Fruit fly (Drosophila melanogaster): ENCODE measurements around the gene mRpL47.

Gene mRpL47

DNA sequence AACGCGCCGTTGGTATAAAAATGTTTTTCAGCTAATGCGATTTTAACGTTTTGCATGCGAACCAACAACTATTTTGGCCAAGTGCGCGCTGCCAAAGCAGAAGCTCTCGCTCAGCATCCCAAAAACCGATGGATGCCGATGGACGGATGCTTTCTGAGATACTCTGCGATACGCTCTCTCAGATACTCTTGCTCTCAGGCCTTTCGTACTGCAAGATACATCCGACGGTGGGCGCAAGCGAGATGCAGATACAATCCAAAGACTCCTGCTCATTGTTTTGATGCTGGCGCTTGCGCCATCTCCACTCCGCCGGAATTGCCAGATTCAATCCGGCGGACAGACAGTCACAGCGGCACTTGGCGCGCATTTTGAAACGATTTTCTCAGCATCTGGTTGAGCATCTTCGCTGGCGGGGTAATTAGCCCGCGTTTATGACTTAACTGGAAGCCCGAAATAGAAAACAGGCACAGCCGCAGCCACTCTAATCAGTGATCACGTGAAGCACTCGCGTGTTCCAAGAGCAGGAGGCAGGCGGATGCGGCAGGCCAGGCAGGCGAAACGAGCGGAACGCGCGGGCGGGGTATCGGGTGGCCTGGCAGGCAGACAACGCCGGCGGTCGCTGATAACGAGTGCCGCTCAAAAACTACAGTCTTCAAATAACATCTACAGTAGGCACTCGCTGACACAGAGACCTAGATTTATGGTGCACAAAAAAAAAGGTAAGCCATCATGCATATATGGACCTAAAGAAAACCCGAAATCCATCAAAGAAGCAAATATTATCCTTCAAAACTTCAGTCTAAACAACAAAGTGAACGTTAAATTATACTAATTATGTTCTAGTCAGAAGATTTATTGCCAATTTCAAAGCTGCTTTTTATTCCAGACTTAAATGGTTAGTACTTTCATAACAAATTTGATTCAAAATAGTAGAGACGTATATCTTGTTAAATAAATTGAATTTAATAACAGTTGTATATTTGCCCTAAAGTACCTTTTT lies 21.8 kb downstream of the mRpL47 start, which contains the start of gene CG16779 (continued):
- TF ChIP-seq Sox100B (GFP tag; optimal IDR thresholded peaks at IDR 0.05) = peak; percentile 69
- peak; percentile 36 for TF ChIP-seq CG12391 (tag; optimal IDR thresholded peaks at IDR 0.05)
- TF ChIP-seq CG14860 (GFP tag; IDR thresholded peaks at IDR 0.05; ENCODE audit: partially characterized antibody) = no peak
- TF ChIP-seq tll (GFP tag; optimal IDR thresholded peaks at IDR 0.05) = no peak
- TF ChIP-seq maf-S (GFP tag; optimal IDR thresholded peaks at IDR 0.05) = no peak
- peak; percentile 40; the same call in 1 of the 2 replicates for TF ChIP-seq CG13287 (GFP tag; IDR thresholded peaks at IDR 0.05; ENCODE audit: partially characterized antibody)
- no peak for TF ChIP-seq CG6683 (GFP tag; optimal IDR thresholded peaks at IDR 0.05)
- TF ChIP-seq run (tag; optimal IDR thresholded peaks at IDR 0.05) = no peak
- TF ChIP-seq CG9609 (GFP tag; optimal IDR thresholded peaks at IDR 0.05) = no peak
- peak; percentile 50 for TF ChIP-seq tio (GFP tag; optimal IDR thresholded peaks at IDR 0.05)
- no peak for TF ChIP-seq jigr1 (GFP tag; IDR thresholded peaks at IDR 0.05)
- TF ChIP-seq H2.0 (GFP tag; IDR thresholded peaks at IDR 0.05) = no peak
- peak; percentile 24 for TF ChIP-seq bab2 (GFP tag; optimal IDR thresholded peaks at IDR 0.05)
- TF ChIP-seq CG11695 (GFP tag; IDR thresholded peaks at IDR 0.05) = no peak
- no peak for TF ChIP-seq CG43689 (GFP tag; IDR thresholded peaks at IDR 0.05)
- peak; percentile 21 for TF ChIP-seq CG1233 (GFP tag; optimal IDR thresholded peaks at IDR 0.05)
- TF ChIP-seq Hand (GFP tag; optimal IDR thresholded peaks at IDR 0.05) = no peak
- TF ChIP-seq Ets65A (GFP tag) = peak; percentile 72
- peak; percentile 30; the same call in 1 of the 3 replicates for TF ChIP-seq tgo (GFP tag; IDR thresholded peaks at IDR 0.05)
- TF ChIP-seq sens-2 (GFP tag; IDR thresholded peaks at IDR 0.05) = no peak
- peak; percentile 14 for TF ChIP-seq CG8924 (tag; optimal IDR thresholded peaks at IDR 0.05)
- TF ChIP-seq ash1 (GFP tag; optimal IDR thresholded peaks at IDR 0.05) = no peak
- peak; percentile 18 for TF ChIP-seq CG5180 (GFP tag; optimal IDR thresholded peaks at IDR 0.05)
- no peak for TF ChIP-seq ara (GFP tag; IDR thresholded peaks at IDR 0.05)
- TF ChIP-seq phol (tag; optimal IDR thresholded peaks at IDR 0.05) = peak; percentile 61
- no peak for TF ChIP-seq CG42726 (GFP tag; IDR thresholded peaks at IDR 0.05; ENCODE audit: partially characterized antibody)
- no peak for TF ChIP-seq stc (GFP tag; IDR thresholded peaks at IDR 0.05)
- no peak for TF ChIP-seq CG10565 (GFP tag; optimal IDR thresholded peaks at IDR 0.05)
- peak; percentile 28 for TF ChIP-seq fd96Cb (tag; optimal IDR thresholded peaks at IDR 0.05)
- TF ChIP-seq zen (tag; optimal IDR thresholded peaks at IDR 0.05) = peak; percentile 69
- peak; percentile 33 for TF ChIP-seq CG17385 (GFP tag; optimal IDR thresholded peaks at IDR 0.05)
- no peak for TF ChIP-seq CG2202 (tag; optimal IDR thresholded peaks at IDR 0.05)
- TF ChIP-seq pb (GFP tag; optimal IDR thresholded peaks at IDR 0.05) = no peak
- TF ChIP-seq Drgx (GFP tag; IDR thresholded peaks at IDR 0.05) = no peak
- TF ChIP-seq CG14965 (GFP tag; optimal IDR thresholded peaks at IDR 0.05; ENCODE audit: borderline replicate concordance) = no peak
- TF ChIP-seq fru (optimal IDR thresholded peaks at IDR 0.05) = no peak
- TF ChIP-seq CG16813 (GFP tag; IDR thresholded peaks at IDR 0.05; ENCODE audit: partially characterized antibody) = no peak
- TF ChIP-seq CG10209 (GFP tag; optimal IDR thresholded peaks at IDR 0.05) = peak; percentile 53
- no peak for TF ChIP-seq CG12219 (GFP tag; optimal IDR thresholded peaks at IDR 0.05)
- TF ChIP-seq repo (GFP tag; optimal IDR thresholded peaks at IDR 0.05) = no peak
- peak; percentile 1 for TF ChIP-seq scrt (GFP tag; optimal IDR thresholded peaks at IDR 0.05)
- TF ChIP-seq Chrac-16 (GFP tag; optimal IDR thresholded peaks at IDR 0.05) = no peak
- TF ChIP-seq ab (GFP tag; optimal IDR thresholded peaks at IDR 0.05) = no peak
- no peak for TF ChIP-seq Nf-YB (GFP tag; optimal IDR thresholded peaks at IDR 0.05)
- no peak for TF ChIP-seq CG31388 (GFP tag; optimal IDR thresholded peaks at IDR 0.05)
- no peak for TF ChIP-seq CG32532 (GFP tag; IDR thresholded peaks at IDR 0.05)
- TF ChIP-seq CHES-1-like (GFP tag; optimal IDR thresholded peaks at IDR 0.05) = no peak
- no peak for TF ChIP-seq jumu (GFP tag; optimal IDR thresholded peaks at IDR 0.05)
